Worm (Caenorhabditis elegans): Measurements from ENCODE around the gene igdb-2.

DNA sequence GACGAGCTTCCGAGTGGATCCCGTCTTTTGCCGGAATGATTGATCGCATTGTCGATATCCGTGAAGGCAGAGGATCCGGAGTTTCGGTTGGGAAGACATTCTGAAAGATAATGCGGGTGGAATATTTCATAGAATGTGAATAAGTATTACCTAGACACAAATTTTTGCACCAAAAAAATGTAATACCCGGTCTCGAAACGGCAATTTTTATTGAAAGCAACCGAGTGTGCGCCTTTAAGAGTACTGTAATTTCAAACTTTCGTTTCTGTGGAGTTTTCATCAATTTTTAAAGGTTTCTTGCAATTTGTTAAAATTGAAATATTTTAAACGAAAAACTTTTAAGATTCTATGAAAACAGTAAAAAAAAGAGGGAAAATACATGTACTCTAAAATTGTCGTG lies 24.5 kb upstream of the igdb-2 start, which contains the start of gene C25G4.2:
- TF ChIP-seq F55B11.4 (tag; optimal IDR thresholded peaks at IDR 0.05; ENCODE audit: borderline replicate concordance, insufficient read depth) (no peak), unc-130 (GFP tag; optimal IDR thresholded peaks at IDR 0.05) (no peak), unc-62 (GFP tag; optimal IDR thresholded peaks at IDR 0.05) (no peak), snpc-4 (GFP tag; optimal IDR thresholded peaks at IDR 0.05) (no peak), snpc-4 (tag; optimal IDR thresholded peaks at IDR 0.05) (no peak), let-526 (GFP tag; IDR thresholded peaks at IDR 0.05) (no peak), ama-1 (optimal IDR thresholded peaks at IDR 0.05) (no peak), ama-1 (GFP tag; optimal IDR thresholded peaks at IDR 0.05) (no peak)
